Fruit fly (Drosophila melanogaster) whole organism, embryonic: Measurements from ENCODE around the gene CG43402.

ENCODE experiments used
- Ada2b ChIP-seq: fragments of 200-800 bp; sonication (Bioruptor generic); IDR thresholded peaks from 2 replicates; pipeline ENCODE4 v1.3.6; 2022; ENCODE audit warnings: missing biosample characterization, missing genetic modification characterization
- CG10543 ChIP-seq: fragments of 200-800 bp; sonication (Bioruptor generic); optimal IDR thresholded peaks from 3 replicates; lab custom pipeline; 2017; ENCODE audit warnings: missing biosample characterization, mild to moderate bottlenecking, missing genetic modification characterization, moderate library complexity
- CG10959 ChIP-seq: fragments of 200-800 bp; sonication (Bioruptor generic); IDR thresholded peaks from 2 replicates; pipeline ENCODE4 v1.3.6; 2022; ENCODE audit warnings: missing biosample characterization, missing genetic modification characterization
- CG12659 ChIP-seq: fragments of 200-800 bp; sonication (Bioruptor generic); optimal IDR thresholded peaks from 3 replicates; lab custom pipeline; 2017; ENCODE audit warnings: mild to moderate bottlenecking, missing biosample characterization, missing genetic modification reagents, missing genetic modification characterization
- CG13624 ChIP-seq: fragments of 200-800 bp; sonication (Bioruptor generic); optimal IDR thresholded peaks from 2 replicates; lab custom pipeline; 2016; ENCODE audit warnings: missing biosample characterization, missing genetic modification characterization
- CG14441 ChIP-seq: fragments of 200-800 bp; sonication (Bioruptor generic); IDR thresholded peaks from 2 replicates; pipeline ENCODE4 v1.3.6; 2022; ENCODE audit warnings: missing biosample characterization, missing genetic modification characterization
- CG14965 ChIP-seq: fragments of 200-800 bp; sonication (Bioruptor generic); optimal IDR thresholded peaks from 2 replicates; lab custom pipeline; 2016; ENCODE audit warnings: missing biosample characterization, missing genetic modification characterization, borderline replicate concordance
- CG17186 ChIP-seq: fragments of 200-800 bp; sonication (Bioruptor generic); optimal IDR thresholded peaks from 3 replicates; lab custom pipeline; 2017; ENCODE audit warnings: missing biosample characterization, missing genetic modification reagents, missing genetic modification characterization
- CG17568 ChIP-seq: fragments of 200-800 bp; sonication (Bioruptor generic); optimal IDR thresholded peaks from 2 replicates; lab custom pipeline; 2018; ENCODE audit warnings: missing biosample characterization, mild to moderate bottlenecking, missing genetic modification characterization, moderate library complexity
- CG1792 ChIP-seq: fragments of 200-800 bp; sonication (Bioruptor generic); optimal IDR thresholded peaks from 2 replicates; lab custom pipeline; 2016; ENCODE audit warnings: missing biosample characterization, missing genetic modification characterization
- CG2712 ChIP-seq: fragments of 200-800 bp; optimal IDR thresholded peaks from 3 replicates; lab custom pipeline; 2019; ENCODE audit warnings: missing biosample characterization, mild to moderate bottlenecking, missing genetic modification characterization, moderate library complexity
- CG31365 ChIP-seq: fragments of 200-800 bp; sonication (Bioruptor generic); optimal IDR thresholded peaks from 2 replicates; lab custom pipeline; 2018; ENCODE audit warnings: missing biosample characterization, mild to moderate bottlenecking, missing genetic modification characterization
- CG4424 ChIP-seq: fragments of 200-800 bp; sonication (Bioruptor generic); optimal IDR thresholded peaks from 3 replicates; lab custom pipeline; 2016; ENCODE audit warnings: missing biosample characterization, missing genetic modification characterization
- CG4820 ChIP-seq: fragments of 200-800 bp; sonication (Bioruptor generic); optimal IDR thresholded peaks from 3 replicates; lab custom pipeline; 2016; ENCODE audit warnings: missing biosample characterization, missing genetic modification characterization
- CG8924 ChIP-seq: fragments of 200-800 bp; optimal IDR thresholded peaks from 3 replicates; lab custom pipeline; 2019; ENCODE audit warnings: missing biosample characterization, mild to moderate bottlenecking, missing genetic modification characterization, moderate library complexity
- Fer2 ChIP-seq: fragments of 200-800 bp; sonication (Bioruptor generic); optimal IDR thresholded peaks from 2 replicates; lab custom pipeline; 2018; ENCODE audit warnings: missing biosample characterization, mild to moderate bottlenecking, missing genetic modification characterization, moderate library complexity
- HHEX ChIP-seq: fragments of 200-800 bp; sonication (Bioruptor generic); optimal IDR thresholded peaks from 3 replicates; lab custom pipeline; 2017; ENCODE audit warnings: missing biosample characterization, mild to moderate bottlenecking, missing genetic modification characterization, missing genetic modification reagents
- HLH54F ChIP-seq: fragments of 200-800 bp; sonication (Bioruptor generic); optimal IDR thresholded peaks from 3 replicates; lab custom pipeline; 2016; ENCODE audit warnings: missing biosample characterization, missing genetic modification characterization
- Hand ChIP-seq: fragments of 200-800 bp; sonication (Bioruptor generic); optimal IDR thresholded peaks from 2 replicates; lab custom pipeline; 2017; ENCODE audit warnings: mild to moderate bottlenecking, missing biosample characterization, missing genetic modification reagents, missing genetic modification characterization
- Hr3 ChIP-seq: fragments of 200-800 bp; sonication (Bioruptor generic); optimal IDR thresholded peaks from 3 replicates; lab custom pipeline; 2016; ENCODE audit warnings: missing biosample characterization, missing genetic modification characterization
- Hsf ChIP-seq: fragments of 200-800 bp; sonication (Bioruptor generic); optimal IDR thresholded peaks from 3 replicates; lab custom pipeline; 2016; ENCODE audit warnings: missing biosample characterization, missing genetic modification characterization
- Jarid2 ChIP-seq: fragments of 200-800 bp; sonication (Bioruptor generic); optimal IDR thresholded peaks from 3 replicates; lab custom pipeline; 2017; ENCODE audit warnings: mild to moderate bottlenecking, missing biosample characterization, missing genetic modification reagents, missing genetic modification characterization
- Lhr ChIP-seq: fragments of 200-800 bp; sonication (Bioruptor generic); optimal IDR thresholded peaks from 3 replicates; lab custom pipeline; 2017; ENCODE audit warnings: mild to moderate bottlenecking, missing biosample characterization, missing genetic modification reagents, missing genetic modification characterization
- Nf-YB ChIP-seq: fragments of 200-800 bp; sonication (Bioruptor generic); optimal IDR thresholded peaks from 3 replicates; lab custom pipeline; 2019; ENCODE audit warnings: missing biosample characterization, mild to moderate bottlenecking, missing genetic modification characterization, moderate library complexity
- Oli ChIP-seq: fragments of 200-800 bp; sonication (Bioruptor generic); optimal IDR thresholded peaks from 2 replicates; lab custom pipeline; 2018; ENCODE audit warnings: missing biosample characterization, mild to moderate bottlenecking, missing genetic modification characterization, moderate library complexity
- Rx ChIP-seq: fragments of 200-800 bp; sonication (Bioruptor generic); IDR thresholded peaks from 2 replicates; pipeline ENCODE4 v1.3.6; 2022; ENCODE audit warnings: missing biosample characterization, missing genetic modification characterization
- Vsx1 ChIP-seq: fragments of 200-800 bp; sonication (Bioruptor generic); optimal IDR thresholded peaks from 2 replicates; lab custom pipeline; 2017; ENCODE audit warnings: missing biosample characterization, mild to moderate bottlenecking, missing genetic modification characterization, missing genetic modification reagents
- caup ChIP-seq: fragments of 200-800 bp; sonication (Bioruptor generic); optimal IDR thresholded peaks from 3 replicates; lab custom pipeline; 2017; ENCODE audit warnings: missing biosample characterization, mild to moderate bottlenecking, missing genetic modification characterization, moderate library complexity; ENCODE audit not compliant: severe bottlenecking
- cg ChIP-seq: fragments of 200-800 bp; sonication (Bioruptor generic); optimal IDR thresholded peaks from 3 replicates; lab custom pipeline; 2019; ENCODE audit warnings: missing biosample characterization, mild to moderate bottlenecking, missing genetic modification characterization, moderate library complexity
- chinmo ChIP-seq: fragments of 200-800 bp; sonication (Bioruptor generic); IDR thresholded peaks from 4 replicates; pipeline ENCODE4 v1.3.6; 2022; ENCODE audit warnings: missing biosample characterization, missing genetic modification characterization; ENCODE audit not compliant: partially characterized antibody
- crc ChIP-seq: fragments of 200-800 bp; sonication (Bioruptor generic); optimal IDR thresholded peaks from 2 replicates; lab custom pipeline; 2016; ENCODE audit warnings: missing biosample characterization, missing genetic modification characterization
- croc ChIP-seq: fragments of 200-800 bp; sonication (Bioruptor generic); conservative IDR thresholded peaks from 3 replicates; pipeline ENCODE4 v1.3.6; 2022; ENCODE audit warnings: missing biosample characterization, missing genetic modification characterization
- da ChIP-seq: fragments of 200-800 bp; sonication (Bioruptor generic); optimal IDR thresholded peaks from 2 replicates; lab custom pipeline; 2016; ENCODE audit warnings: missing biosample characterization, missing genetic modification characterization
- dan ChIP-seq: fragments of 200-800 bp; sonication (Bioruptor generic); IDR thresholded peaks from 2 replicates; pipeline ENCODE4 v1.3.6; 2022; ENCODE audit warnings: missing biosample characterization, missing genetic modification characterization
- dmrt11E ChIP-seq: fragments of 200-800 bp; sonication (Bioruptor generic); optimal IDR thresholded peaks from 3 replicates; lab custom pipeline; 2018; ENCODE audit warnings: missing biosample characterization, mild to moderate bottlenecking, missing genetic modification characterization, moderate library complexity
- gro ChIP-seq: fragments of 200-800 bp; sonication (Bioruptor generic); optimal IDR thresholded peaks from 2 replicates; lab custom pipeline; 2016; ENCODE audit warnings: missing biosample characterization, missing genetic modification characterization
- oc ChIP-seq: fragments of 200-800 bp; sonication (Bioruptor generic); optimal IDR thresholded peaks from 2 replicates; lab custom pipeline; 2018; ENCODE audit warnings: missing biosample characterization, mild to moderate bottlenecking, missing genetic modification characterization, moderate library complexity
- pb ChIP-seq: fragments of 200-800 bp; sonication (Bioruptor generic); optimal IDR thresholded peaks from 3 replicates; lab custom pipeline; 2016; ENCODE audit warnings: missing biosample characterization, missing genetic modification characterization
- pnt ChIP-seq: fragments of 200-800 bp; sonication (Bioruptor generic); optimal IDR thresholded peaks from 3 replicates; lab custom pipeline; 2016; ENCODE audit warnings: missing biosample characterization, missing genetic modification characterization
- repo ChIP-seq: fragments of 200-800 bp; sonication (Bioruptor generic); optimal IDR thresholded peaks from 2 replicates; lab custom pipeline; 2016; ENCODE audit warnings: missing biosample characterization, missing genetic modification characterization
- run ChIP-seq: fragments of 200-800 bp; sonication (Bioruptor generic); optimal IDR thresholded peaks from 3 replicates; lab custom pipeline; 2018; ENCODE audit warnings: missing biosample characterization, mild to moderate bottlenecking, missing genetic modification characterization
- salm ChIP-seq: fragments of 200-800 bp; sonication (Bioruptor generic); optimal IDR thresholded peaks from 2 replicates; lab custom pipeline; 2018; ENCODE audit warnings: missing biosample characterization, mild to moderate bottlenecking, missing genetic modification characterization
- sc ChIP-seq, 3 experiments: fragments of >200 bp in 2 of 3; fragments of 200-800 bp in 1 of 3; sonication (Bioruptor generic) in 1 of 3; optimal IDR thresholded peaks; 2 replicates in 2 of 3; 3 replicates in 1 of 3; lab custom pipeline; 2017; ENCODE audit warnings: mild to moderate bottlenecking in 1 of 3, missing biosample characterization in 1 of 3, missing genetic modification characterization in 1 of 3, missing genetic modification reagents in 1 of 3
- schlank ChIP-seq: fragments of 200-800 bp; sonication (Bioruptor generic); optimal IDR thresholded peaks from 2 replicates; lab custom pipeline; 2018; ENCODE audit warnings: missing biosample characterization, mild to moderate bottlenecking, missing genetic modification characterization
- slp2 ChIP-seq: fragments of 200-800 bp; sonication (Bioruptor generic); optimal IDR thresholded peaks from 2 replicates; lab custom pipeline; 2016; ENCODE audit warnings: missing biosample characterization, missing genetic modification characterization
- tap ChIP-seq: fragments of 200-800 bp; optimal IDR thresholded peaks from 3 replicates; lab custom pipeline; 2019; ENCODE audit warnings: missing biosample characterization, mild to moderate bottlenecking, missing genetic modification characterization, moderate library complexity
- wdn ChIP-seq: fragments of 200-800 bp; sonication (Bioruptor generic); IDR thresholded peaks from 2 replicates; pipeline ENCODE4 v1.3.6; 2022; ENCODE audit warnings: missing biosample characterization, missing genetic modification characterization
- wek ChIP-seq: fragments of 200-800 bp; sonication (Bioruptor generic); optimal IDR thresholded peaks from 3 replicates; lab custom pipeline; 2018; ENCODE audit warnings: missing biosample characterization, mild to moderate bottlenecking, missing genetic modification characterization, moderate library complexity

CG43402 gene

dm6 chr2L:1439790-1440422 lies 2.5 kb upstream of the CG43402 start (continued):
- TF ChIP-seq Hand (GFP tag; lab: Kevin White, UChicago) (no peak), crc (GFP tag; lab: Kevin White, UChicago) (no peak), Hr3 (GFP tag; lab: Kevin White, UChicago) (peak; percentile 71), pb (GFP tag; lab: Kevin White, UChicago) (peak; percentile 64), tap (peak; percentile 38), Oli (tag; lab: Kevin White, UChicago) (peak; percentile 83), Lhr (peak; percentile 54), CG17568 (peak; percentile 34), gro (GFP tag; lab: Kevin White, UChicago) (no peak), Jarid2 (GFP tag; lab: Kevin White, UChicago) (peak; percentile 38), slp2 (GFP tag; lab: Kevin White, UChicago) (peak; percentile 20), chinmo (GFP tag; lab: Robert Waterston, UW) (0 out of 4 replicates have a peak, but pooled peaks have one; percentile 22), Vsx1 (peak; percentile 42), salm (tag; lab: Kevin White, UChicago) (no peak), CG14965 (no peak), Fer2 (tag; lab: Kevin White, UChicago) (no peak), CG10959 (GFP tag; lab: Robert Waterston, UW) (no peak; the same call in 1 of the 2 replicates), CG31365 (peak; percentile 32), dmrt11E (tag; lab: Kevin White, UChicago) (peak; percentile 81), CG1792 (GFP tag; lab: Kevin White, UChicago) (peak; percentile 37), Rx (GFP tag; lab: Robert Waterston, UW) (peak; percentile 67), CG2712 (peak; percentile 85), run (tag; lab: Kevin White, UChicago) (peak; percentile 31), HHEX (GFP tag; lab: Kevin White, UChicago) (peak; percentile 53), CG13624 (GFP tag; lab: Kevin White, UChicago) (peak; percentile 22), sc (optimal IDR thresholded peaks at IDR 0.05; lab: Kevin White, UChicago) (no peak), sc (GFP tag; optimal IDR thresholded peaks at IDR 0.05; lab: Kevin White, UChicago) (peak; percentile 83), cg (GFP tag; lab: Kevin White, UChicago) (peak; percentile 21), croc (GFP tag; lab: Robert Waterston, UW) (peak; percentile 65), CG8924 (tag; lab: Kevin White, UChicago) (peak; percentile 68), da (GFP tag; lab: Kevin White, UChicago) (no peak), pnt (GFP tag; lab: Kevin White, UChicago) (peak; percentile 47), dan (GFP tag; lab: Robert Waterston, UW) (0 out of 2 replicates have a peak, but pooled peaks have one; percentile 29), CG12659 (GFP tag; lab: Kevin White, UChicago) (peak; percentile 51), caup (GFP tag; lab: Kevin White, UChicago) (no peak), CG14441 (peak; percentile 59), oc (tag; lab: Kevin White, UChicago) (peak; percentile 54), wdn (no peak), CG17186 (GFP tag; lab: Kevin White, UChicago) (peak; percentile 40), repo (GFP tag; lab: Kevin White, UChicago) (peak; percentile 40), HLH54F (peak; percentile 48), schlank (no peak), CG4424 (GFP tag; lab: Kevin White, UChicago) (peak; percentile 80), Ada2b (0 out of 2 replicates have a peak, but pooled peaks have one; percentile 40), Hsf (GFP tag; lab: Kevin White, UChicago) (peak; percentile 67), wek (peak; percentile 59), Nf-YB (GFP tag; lab: Kevin White, UChicago) (peak; percentile 27), CG4820 (GFP tag; lab: Kevin White, UChicago) (peak; percentile 66), CG10543 (GFP tag; lab: Kevin White, UChicago) (peak; percentile 11)
